Fruit fly (Drosophila melanogaster): Measurements from ENCODE around the gene Gas41.
A peak's percentile ranks its signal among the peaks of the same experiment; 100 is the strongest.

Gas41 gene

DNA sequence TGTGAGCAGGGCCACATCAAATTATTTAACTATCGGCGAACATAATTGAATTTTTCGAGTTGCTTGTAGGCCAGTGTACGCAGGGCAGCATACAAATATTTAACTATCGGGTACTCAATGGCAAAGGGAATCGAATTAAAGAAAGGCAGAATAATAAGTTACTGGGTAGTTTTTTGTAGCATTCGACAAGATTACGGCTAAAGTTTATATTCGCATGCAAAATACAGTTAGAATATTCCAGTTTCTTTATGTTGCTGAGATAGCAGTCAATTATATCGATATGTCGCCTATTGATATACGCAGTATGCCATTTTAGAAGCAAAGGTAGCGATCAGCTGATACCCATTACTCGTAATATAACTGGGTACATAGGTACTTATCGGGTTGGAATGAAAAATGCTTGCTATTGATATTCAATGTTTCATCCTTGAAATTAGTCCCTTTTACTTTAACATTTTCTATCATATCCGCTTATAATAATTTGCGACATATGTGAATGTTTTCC is 18.1 kb upstream of the Gas41 start (continued):
- no peak for TF ChIP-seq Sox102F (GFP tag; optimal IDR thresholded peaks at IDR 0.05)
- peak; percentile 67 for TF ChIP-seq Gug (GFP tag; IDR thresholded peaks at IDR 0.05)
- TF ChIP-seq CG1832 (GFP tag; optimal IDR thresholded peaks at IDR 0.05) = no peak
- TF ChIP-seq CG14441 (GFP tag; IDR thresholded peaks at IDR 0.05) = peak; percentile 48; the same call in 1 of the 2 replicates
- TF ChIP-seq tap (tag; optimal IDR thresholded peaks at IDR 0.05) = peak; percentile 45
- peak; percentile 18 for TF ChIP-seq CG3281 (GFP tag; optimal IDR thresholded peaks at IDR 0.05)
- TF ChIP-seq CG12942 (GFP tag; optimal IDR thresholded peaks at IDR 0.05) = no peak
- peak; percentile 44 for TF ChIP-seq grau (tag; optimal IDR thresholded peaks at IDR 0.05)
- TF ChIP-seq CG10147 (GFP tag; optimal IDR thresholded peaks at IDR 0.05) = no peak
- no peak for TF ChIP-seq crol (GFP tag; IDR thresholded peaks at IDR 0.05)
- peak; percentile 35 for TF ChIP-seq salm (tag; optimal IDR thresholded peaks at IDR 0.05)
- TF ChIP-seq dm (GFP tag; optimal IDR thresholded peaks at IDR 0.05) = no peak
- TF ChIP-seq lab (GFP tag; optimal IDR thresholded peaks at IDR 0.05) = no peak
- TF ChIP-seq Mad (GFP tag; optimal IDR thresholded peaks at IDR 0.05) = peak; percentile 3
- TF ChIP-seq vfl (GFP tag; optimal IDR thresholded peaks at IDR 0.05) = peak; percentile 33
- no peak for TF ChIP-seq CG11723 (GFP tag; optimal IDR thresholded peaks at IDR 0.05)
- peak; percentile 54 for TF ChIP-seq ERR (GFP tag; optimal IDR thresholded peaks at IDR 0.05)
- TF ChIP-seq CG15514 (GFP tag; optimal IDR thresholded peaks at IDR 0.05) = peak; percentile 4
- no peak for TF ChIP-seq CG16779 (GFP tag; IDR thresholded peaks at IDR 0.05)
- TF ChIP-seq h (optimal IDR thresholded peaks at IDR 0.05) = no peak
- TF ChIP-seq Sin3A (optimal IDR thresholded peaks at IDR 0.05) = no peak
- TF ChIP-seq ewg (GFP tag; optimal IDR thresholded peaks at IDR 0.05) = no peak
- TF ChIP-seq CG4730 (GFP tag; IDR thresholded peaks at IDR 0.05) = no peak
- TF ChIP-seq CG15073 (GFP tag; optimal IDR thresholded peaks at IDR 0.05) = no peak
- peak; percentile 52 for TF ChIP-seq Hmr (GFP tag; optimal IDR thresholded peaks at IDR 0.05)
- TF ChIP-seq gem (tag; optimal IDR thresholded peaks at IDR 0.05) = no peak
- no peak for TF ChIP-seq Ravus (GFP tag; IDR thresholded peaks at IDR 0.05)
- 0 out of 2 replicates have a peak, but pooled peaks have one; percentile 50 for TF ChIP-seq Atf6 (GFP tag; IDR thresholded peaks at IDR 0.05)
- no peak for TF ChIP-seq stc (GFP tag; IDR thresholded peaks at IDR 0.05)
- no peak for TF ChIP-seq Spps (tag; optimal IDR thresholded peaks at IDR 0.05)
- no peak for TF ChIP-seq exex (tag; optimal IDR thresholded peaks at IDR 0.05)
- no peak; the same call in 1 of the 2 replicates for TF ChIP-seq rib (GFP tag; IDR thresholded peaks at IDR 0.05)
- TF ChIP-seq Usf (GFP tag; optimal IDR thresholded peaks at IDR 0.05) = no peak
- peak; percentile 35 for TF ChIP-seq ems (GFP tag; optimal IDR thresholded peaks at IDR 0.05)
- TF ChIP-seq CG7963 (GFP tag; IDR thresholded peaks at IDR 0.05; ENCODE audit: partially characterized antibody) = peak; percentile 63; the same call in 2 of the 3 replicates
- TF ChIP-seq cato (GFP tag; optimal IDR thresholded peaks at IDR 0.05; ENCODE audit: borderline replicate concordance) = no peak
- peak; percentile 59 for TF ChIP-seq CG9932 (GFP tag; IDR thresholded peaks at IDR 0.05)
- TF ChIP-seq CG4854 (GFP tag; optimal IDR thresholded peaks at IDR 0.05) = peak; percentile 30
- TF ChIP-seq CG3407 (GFP tag; optimal IDR thresholded peaks at IDR 0.05) = no peak
- TF ChIP-seq en (GFP tag; optimal IDR thresholded peaks at IDR 0.05) = peak; percentile 55
- TF ChIP-seq CG32532 (GFP tag; IDR thresholded peaks at IDR 0.05) = peak; percentile 20; the same call in 1 of the 2 replicates
- peak; percentile 10 for TF ChIP-seq luna (GFP tag; optimal IDR thresholded peaks at IDR 0.05)
- TF ChIP-seq BEAF-32 (GFP tag; optimal IDR thresholded peaks at IDR 0.05) = no peak
- TF ChIP-seq wdn (GFP tag; IDR thresholded peaks at IDR 0.05) = 0 out of 2 replicates have a peak, but pooled peaks have one; percentile 44

Measured in whole organism, embryonic.